Worm (Caenorhabditis elegans) whole organism, young adult: ENCODE data around the gene dylt-2.

Experiments
- B0261.1 ChIP-seq: sonication (generic microtip); optimal IDR thresholded peaks from 2 replicates; lab custom pipeline; 2016; ENCODE audit warnings: mild to moderate bottlenecking, missing genetic modification characterization, moderate library complexity, missing compliant biosample characterization
- B0336.3 ChIP-seq: fragments of 200-800 bp; sonication (Bioruptor generic); IDR thresholded peaks from 2 replicates; pipeline ENCODE4 v1.3.6; 2022; ENCODE audit warnings: missing genetic modification characterization, missing compliant biosample characterization
- D2030.7 ChIP-seq: fragments of 200-800 bp; sonication (Bioruptor generic); IDR thresholded peaks from 2 replicates; pipeline ENCODE4 v1.3.6; 2022; ENCODE audit warnings: missing genetic modification reagents, missing genetic modification characterization, missing compliant biosample characterization
- F37B4.10 ChIP-seq: fragments of 200-800 bp; sonication (Bioruptor generic); IDR thresholded peaks from 2 replicates; pipeline ENCODE4 v1.3.6; 2022; ENCODE audit warnings: missing genetic modification characterization, missing compliant biosample characterization
- F39B2.1 ChIP-seq: fragments of 200-800 bp; sonication (Bioruptor generic); IDR thresholded peaks from 2 replicates; pipeline ENCODE4 v1.3.6; 2022; ENCODE audit warnings: missing genetic modification reagents, missing genetic modification characterization, missing compliant biosample characterization
- K12H6.12 ChIP-seq: fragments of 200-800 bp; sonication (Bioruptor generic); optimal IDR thresholded peaks from 2 replicates; lab custom pipeline; 2018; ENCODE audit warnings: mild to moderate bottlenecking, missing genetic modification characterization, missing compliant biosample characterization
- Y53G8AR.9 ChIP-seq: fragments of 200-800 bp; sonication (Bioruptor generic); conservative IDR thresholded peaks from 2 replicates; pipeline ENCODE4 v1.3.6; 2022; ENCODE audit warnings: missing genetic modification reagents, missing genetic modification characterization, missing compliant biosample characterization
- Y67H2A.10 ChIP-seq: fragments of 200-800 bp; sonication (Bioruptor generic); conservative IDR thresholded peaks from 2 replicates; pipeline ENCODE4 v1.3.6; 2022; ENCODE audit warnings: missing genetic modification reagents, missing genetic modification characterization, missing compliant biosample characterization
- Y95B8A.8 ChIP-seq: fragments of 200-800 bp; sonication (Bioruptor generic); IDR thresholded peaks from 2 replicates; pipeline ENCODE4 v1.3.6; 2022; ENCODE audit warnings: missing genetic modification reagents, missing genetic modification characterization, missing compliant biosample characterization
- ZK185.1 ChIP-seq: sonication (generic microtip); optimal IDR thresholded peaks from 2 replicates; lab custom pipeline; 2016; ENCODE audit warnings: mild to moderate bottlenecking, missing genetic modification characterization, missing compliant biosample characterization; ENCODE audit not compliant: poor library complexity, severe bottlenecking
- akir-1 ChIP-seq: fragments of 200-800 bp; sonication (Bioruptor generic); optimal IDR thresholded peaks from 2 replicates; lab custom pipeline; 2018; ENCODE audit warnings: mild to moderate bottlenecking, missing genetic modification characterization, moderate library complexity, missing compliant biosample characterization
- aptf-2 ChIP-seq: fragments of 200-800 bp; sonication (Bioruptor generic); conservative IDR thresholded peaks from 2 replicates; pipeline ENCODE4 v1.3.6; 2022; ENCODE audit warnings: missing genetic modification reagents, missing genetic modification characterization, missing compliant biosample characterization
- attf-5 ChIP-seq: fragments of 200-800 bp; sonication (Bioruptor generic); optimal IDR thresholded peaks from 2 replicates; lab custom pipeline; 2018; ENCODE audit warnings: mild to moderate bottlenecking, missing genetic modification characterization, missing compliant biosample characterization
- cebp-2 ChIP-seq: fragments of 200-800 bp; sonication (Bioruptor generic); IDR thresholded peaks from 2 replicates; pipeline ENCODE4 v1.3.6; 2022; ENCODE audit warnings: missing genetic modification characterization, missing compliant biosample characterization
- ceh-91 ChIP-seq: fragments of 200-800 bp; sonication (Bioruptor generic); IDR thresholded peaks from 2 replicates; pipeline ENCODE4 v1.3.6; 2022; ENCODE audit warnings: missing genetic modification reagents, missing genetic modification characterization, missing compliant biosample characterization
- chd-7 ChIP-seq: sonication (generic microtip); optimal IDR thresholded peaks from 2 replicates; lab custom pipeline; 2016; ENCODE audit warnings: mild to moderate bottlenecking, missing genetic modification characterization, moderate library complexity, missing compliant biosample characterization
- die-1 ChIP-seq: sonication (generic microtip); optimal IDR thresholded peaks from 2 replicates; lab custom pipeline; 2016; ENCODE audit warnings: missing genotype, mild to moderate bottlenecking, missing genetic modification characterization, missing compliant biosample characterization
- egl-44 ChIP-seq: fragments of 200-800 bp; sonication (Bioruptor generic); IDR thresholded peaks from 2 replicates; pipeline ENCODE4 v1.3.6; 2022; ENCODE audit warnings: missing genetic modification reagents, missing genetic modification characterization, missing compliant biosample characterization
- gei-17 ChIP-seq: fragments of 200-800 bp; sonication (Bioruptor generic); optimal IDR thresholded peaks from 2 replicates; lab custom pipeline; 2018; ENCODE audit warnings: mild to moderate bottlenecking, missing genetic modification characterization, missing compliant biosample characterization
- him-1 ChIP-seq: sonication (generic microtip); optimal IDR thresholded peaks from 2 replicates; lab custom pipeline; 2016; ENCODE audit warnings: missing genotype, missing genetic modification reagents, missing genetic modification characterization, missing compliant biosample characterization
- hlh-12 ChIP-seq: sonication (generic microtip); optimal IDR thresholded peaks from 2 replicates; lab custom pipeline; 2016; ENCODE audit warnings: missing genetic modification characterization, missing compliant biosample characterization
- let-607 ChIP-seq, 2 experiments: fragments of 200-800 bp in 1 of 2; sonication (Bioruptor generic) in 1 of 2; sonication (generic microtip) in 1 of 2; optimal IDR thresholded peaks; 2 replicates each; lab custom pipeline; 2016 to 2018; ENCODE audit warnings: mild to moderate bottlenecking in 2 of 2, missing compliant biosample characterization in 2 of 2, missing genetic modification characterization in 2 of 2, moderate library complexity in 2 of 2, missing genotype in 1 of 2
- lin-40 ChIP-seq: sonication (generic microtip); optimal IDR thresholded peaks from 2 replicates; lab custom pipeline; 2016; ENCODE audit warnings: missing genetic modification characterization, mild to moderate bottlenecking, missing compliant biosample characterization, missing genotype, missing genetic modification reagents
- lir-1 ChIP-seq: fragments of 200-800 bp; sonication (Bioruptor generic); conservative IDR thresholded peaks from 2 replicates; pipeline ENCODE4 v1.3.6; 2022; ENCODE audit warnings: missing genetic modification reagents, missing genetic modification characterization, missing compliant biosample characterization
- lsl-1 ChIP-seq: fragments of 200-800 bp; sonication (Bioruptor generic); optimal IDR thresholded peaks from 2 replicates; lab custom pipeline; 2018; ENCODE audit warnings: mild to moderate bottlenecking, missing genetic modification characterization, moderate library complexity, missing compliant biosample characterization
- madf-10 ChIP-seq: sonication (generic microtip); optimal IDR thresholded peaks from 2 replicates; lab custom pipeline; 2016; ENCODE audit warnings: mild to moderate bottlenecking, missing genetic modification characterization, missing compliant biosample characterization
- mes-4 ChIP-seq: sonication (generic microtip); optimal IDR thresholded peaks from 2 replicates; lab custom pipeline; 2016; ENCODE audit warnings: missing genotype, missing genetic modification characterization, missing compliant biosample characterization
- mxl-1 ChIP-seq: sonication (generic microtip); optimal IDR thresholded peaks from 2 replicates; lab custom pipeline; 2016; ENCODE audit warnings: missing genetic modification characterization, missing compliant biosample characterization
- nfya-1 ChIP-seq: sonication (generic microtip); optimal IDR thresholded peaks from 2 replicates; lab custom pipeline; 2017; ENCODE audit warnings: antibody characterized with exemption, missing compliant biosample characterization, missing genetic modification characterization, borderline replicate concordance; ENCODE audit not compliant: insufficient read depth
- rcor-1 ChIP-seq: fragments of 200-800 bp; sonication (Bioruptor generic); IDR thresholded peaks from 2 replicates; pipeline ENCODE4 v1.3.6; 2022; ENCODE audit warnings: missing genetic modification reagents, missing genetic modification characterization, missing compliant biosample characterization
- rec-8 ChIP-seq, 2 experiments: sonication (generic microtip); optimal IDR thresholded peaks; 2 replicates each; lab custom pipeline; 2016; ENCODE audit warnings: mild to moderate bottlenecking in 2 of 2, missing genetic modification characterization in 2 of 2, missing genetic modification reagents in 2 of 2, missing genotype in 2 of 2, missing biosample characterization in 1 of 2, missing compliant biosample characterization in 1 of 2, moderate library complexity in 1 of 2
- rpc-1 ChIP-seq, 2 experiments: fragments of 150-350 bp in 1 of 2; sonication (generic microtip) in 1 of 2; optimal IDR thresholded peaks; 2 replicates each; lab custom pipeline; 2014 to 2018; ENCODE audit warnings: missing biosample characterization in 1 of 2, missing genetic modification characterization in 1 of 2, missing genetic modification reagents in 1 of 2, missing genotype in 1 of 2
- sdz-38 ChIP-seq: sonication (generic microtip); optimal IDR thresholded peaks from 2 replicates; lab custom pipeline; 2016; ENCODE audit warnings: missing genotype, missing genetic modification characterization, missing compliant biosample characterization
- snpc-1.1 ChIP-seq: sonication (generic microtip); optimal IDR thresholded peaks from 2 replicates; lab custom pipeline; 2017; ENCODE audit warnings: missing genetic modification characterization, mild to moderate bottlenecking, missing compliant biosample characterization, antibody characterized with exemption, moderate library complexity, missing genotype, missing genetic modification reagents; ENCODE audit not compliant: insufficient read depth
- snpc-3.4 ChIP-seq: sonication (generic microtip); optimal IDR thresholded peaks from 2 replicates; lab custom pipeline; 2017; ENCODE audit warnings: missing genetic modification characterization, mild to moderate bottlenecking, missing compliant biosample characterization, antibody characterized with exemption, moderate library complexity, missing genotype, missing genetic modification reagents
- sptf-2 ChIP-seq: fragments of 200-800 bp; sonication (Bioruptor generic); optimal IDR thresholded peaks from 2 replicates; lab custom pipeline; 2018; ENCODE audit warnings: mild to moderate bottlenecking, missing genetic modification characterization, missing compliant biosample characterization
- tbp1 ChIP-seq: fragments of 200-800 bp; sonication (Bioruptor generic); optimal IDR thresholded peaks from 2 replicates; lab custom pipeline; 2018; ENCODE audit warnings: mild to moderate bottlenecking, missing genetic modification characterization, missing compliant biosample characterization
- unc-62 ChIP-seq: fragments of 150-350 bp; optimal IDR thresholded peaks from 2 replicates; lab custom pipeline; 2014; ENCODE audit warnings: missing biosample characterization, missing genetic modification reagents, missing genetic modification characterization
- xnd-1 ChIP-seq: sonication (generic microtip); optimal IDR thresholded peaks from 2 replicates; lab custom pipeline; 2016; ENCODE audit warnings: missing genotype, missing genetic modification reagents, missing genetic modification characterization, missing compliant biosample characterization
- zfh-2 ChIP-seq: fragments of 200-800 bp; sonication (Bioruptor generic); conservative IDR thresholded peaks from 2 replicates; pipeline ENCODE4 v1.3.6; 2022; ENCODE audit warnings: missing genetic modification reagents, missing genetic modification characterization, missing compliant biosample characterization
- zim-3 ChIP-seq: sonication (generic microtip); optimal IDR thresholded peaks from 2 replicates; lab custom pipeline; 2017; ENCODE audit warnings: mild to moderate bottlenecking, missing genetic modification characterization, moderate library complexity, missing compliant biosample characterization
- ztf-18 ChIP-seq: sonication (generic microtip); optimal IDR thresholded peaks from 2 replicates; lab custom pipeline; 2016; ENCODE audit warnings: missing genotype, mild to moderate bottlenecking, missing genetic modification characterization, missing compliant biosample characterization

Gene dylt-2

ce11 chrX:8955808-8956207, 15.8 kb upstream of the dylt-2 start:
- TF ChIP-seq rec-8 (tag; optimal IDR thresholded peaks at IDR 0.05; lab: Kevin White, UChicago) (peak in 1 of 2 experiments; percentile 36), gei-17 (no peak), mes-4 (peak; percentile 9), egl-44 (no peak), ZK185.1 (tag; lab: Kevin White, UChicago) (no peak), tbp1 (GFP tag; lab: Kevin White, UChicago) (peak; percentile 84), B0261.1 (tag; lab: Kevin White, UChicago) (peak; percentile 65), rpc-1 (optimal IDR thresholded peaks at IDR 0.05; lab: Kevin White, UChicago) (peak; percentile 70), rpc-1 (tag; optimal IDR thresholded peaks at IDR 0.05; lab: Kevin White, UChicago) (peak; percentile 77), ztf-18 (peak; percentile 29), snpc-3.4 (tag; lab: Kevin White, UChicago) (peak; percentile 13), die-1 (tag; lab: Kevin White, UChicago) (peak; percentile 22), mxl-1 (tag; lab: Kevin White, UChicago) (no peak)
- TF ChIP-seq, all 124 proteins: peak for 8

DNA sequence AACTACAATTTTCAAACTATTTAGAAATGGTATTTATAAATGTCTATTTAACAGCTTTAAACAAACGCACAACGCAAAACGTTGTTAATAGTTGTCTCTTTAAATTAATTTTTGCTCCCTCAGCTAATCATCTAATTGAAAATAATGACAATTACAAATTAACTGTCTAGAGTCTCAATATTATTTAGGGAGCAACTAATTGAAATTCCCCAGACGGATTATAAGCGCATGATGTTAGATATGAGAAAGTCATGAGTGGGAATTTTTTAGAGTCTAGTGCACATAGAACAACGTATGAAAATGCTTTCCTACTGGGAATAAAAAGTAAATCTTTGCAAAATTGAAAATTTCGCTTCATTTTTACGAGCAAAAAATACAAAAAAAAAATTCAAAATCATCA, 13.1 kb upstream of the dylt-2 start:
- no peak for TF ChIP-seq rcor-1
- TF ChIP-seq chd-7, result no peak
- no peak for TF ChIP-seq lir-1
- no peak for TF ChIP-seq xnd-1 (tag; lab: Kevin White, UChicago)
- no peak for TF ChIP-seq sdz-38 (tag; lab: Kevin White, UChicago)
- TF ChIP-seq, all 124 proteins: peak for 0

DNA sequence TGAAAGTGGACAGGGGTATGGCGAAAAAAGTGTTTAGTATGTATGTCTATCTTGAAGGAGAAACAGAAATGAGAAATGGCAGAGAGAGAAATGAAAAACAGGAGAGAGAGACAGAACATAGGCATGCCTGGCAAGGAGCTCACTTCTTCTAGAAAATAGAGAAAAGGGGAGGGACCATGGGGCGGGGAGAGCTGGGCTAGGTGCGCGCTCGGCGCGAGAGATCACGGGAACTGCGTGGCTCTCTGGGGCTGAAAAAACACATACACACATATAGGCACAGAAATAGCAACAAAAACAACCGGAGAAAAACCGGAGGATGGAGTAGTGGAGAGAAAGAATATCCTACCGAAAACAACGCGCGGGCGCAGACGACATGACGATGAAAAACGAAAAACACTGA, 12.0 kb upstream of the dylt-2 start:
- peak; percentile 54 for TF ChIP-seq K12H6.12 (tag; lab: Kevin White, UChicago)
- TF ChIP-seq zim-3 (tag; lab: Kevin White, UChicago), result no peak

- TF ChIP-seq sptf-2 (GFP tag; lab: Kevin White, UChicago) (no peak), D2030.7 (GFP tag; lab: Robert Waterston, UW) (no peak), sdz-38 (tag; lab: Kevin White, UChicago) (no peak), snpc-1.1 (tag; lab: Kevin White, UChicago) (no peak), him-1 (no peak), tbp1 (GFP tag; lab: Kevin White, UChicago) (no peak), B0336.3 (no peak), let-607 (tag; optimal IDR thresholded peaks at IDR 0.05; lab: Kevin White, UChicago) (no peak), F39B2.1 (GFP tag; lab: Robert Waterston, UW) (no peak), ceh-91 (GFP tag; lab: Robert Waterston, UW) (no peak), unc-62 (no peak), lin-40 (no peak), madf-10 (no peak), Y95B8A.8 (no peak), lsl-1 (GFP tag; lab: Kevin White, UChicago) (no peak)
Measured at ce11 chrX:8950507-8951028, 10.6 kb upstream of the dylt-2 start, which contains the start of gene trk-1. Gene trk-1, minus strand, starts transcription at chrX:8950978.

ce11 chrX:8945011-8945410, 5.1 kb upstream of the dylt-2 start:
- TF ChIP-seq cebp-2 (GFP tag; lab: Robert Waterston, UW) (no peak), akir-1 (GFP tag; lab: Kevin White, UChicago) (no peak), Y67H2A.10 (GFP tag; lab: Robert Waterston, UW) (no peak), Y53G8AR.9 (no peak), hlh-12 (tag; lab: Kevin White, UChicago) (no peak), F39B2.1 (GFP tag; lab: Robert Waterston, UW) (no peak), zfh-2 (GFP tag; lab: Robert Waterston, UW) (no peak), aptf-2 (GFP tag; lab: Robert Waterston, UW) (no peak), F37B4.10 (no peak), attf-5 (GFP tag; lab: Kevin White, UChicago) (no peak), K12H6.12 (tag; lab: Kevin White, UChicago) (no peak), nfya-1 (tag; lab: Kevin White, UChicago) (no peak)
